Fruit fly (Drosophila melanogaster): Measurements from ENCODE around the gene RpL7-like.
A peak's percentile ranks its signal among the peaks of the same experiment; 100 is the strongest.

RpL7-like gene

DNA sequence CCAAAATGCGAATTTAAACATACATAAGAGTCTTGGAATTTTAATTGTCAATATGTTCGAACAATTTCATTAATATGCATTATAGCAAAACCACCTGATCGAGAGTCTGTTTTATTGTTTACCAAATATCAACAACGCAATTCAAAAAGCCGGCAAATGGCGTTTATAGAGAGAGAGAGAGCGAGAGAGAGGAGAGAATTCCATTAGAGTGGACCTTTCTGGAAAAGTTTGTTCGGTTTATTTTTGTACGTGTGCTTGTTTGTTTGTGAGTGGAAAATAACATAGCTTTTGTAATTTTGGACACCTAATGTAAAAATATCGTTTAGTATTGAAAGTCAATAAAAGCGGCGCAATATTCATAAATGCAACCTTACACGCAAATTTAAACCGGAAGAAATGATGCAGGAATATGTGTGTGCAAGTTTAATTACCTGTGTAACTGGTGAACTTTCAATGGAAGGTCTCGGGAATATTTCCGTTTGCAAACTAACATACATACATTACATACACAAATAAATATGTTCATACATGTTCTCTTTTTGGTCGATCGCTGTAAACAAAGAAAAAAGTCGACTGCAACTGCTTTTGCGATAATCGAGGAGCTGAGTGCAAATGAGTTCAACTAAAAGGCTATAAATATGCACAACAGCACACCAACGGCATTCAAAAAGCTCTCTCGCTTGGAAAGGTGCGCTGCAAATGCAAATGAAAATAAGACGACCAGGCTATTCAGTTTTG lies 11.3 kb upstream of the RpL7-like start, which contains the start of gene CG6785 (continued):
- TF ChIP-seq crp (GFP tag; optimal IDR thresholded peaks at IDR 0.05), result peak in 1 of 2 experiments; percentile 50
- TF ChIP-seq CG12236 (GFP tag; optimal IDR thresholded peaks at IDR 0.05), result peak; percentile 94
- TF ChIP-seq Hr51 (GFP tag; optimal IDR thresholded peaks at IDR 0.05), result peak; percentile 70
- peak; percentile 71 for TF ChIP-seq HLHmδ (GFP tag; optimal IDR thresholded peaks at IDR 0.05)
- peak; percentile 89 for TF ChIP-seq abd-A (tag; optimal IDR thresholded peaks at IDR 0.05)
- peak; percentile 88 for TF ChIP-seq run (tag; optimal IDR thresholded peaks at IDR 0.05)
- TF ChIP-seq repo (GFP tag; optimal IDR thresholded peaks at IDR 0.05), result peak; percentile 81
- TF ChIP-seq CrebB (tag; optimal IDR thresholded peaks at IDR 0.05), result peak; percentile 96
- no peak for TF ChIP-seq CG2199 (GFP tag; IDR thresholded peaks at IDR 0.05)
- TF ChIP-seq exex (tag; optimal IDR thresholded peaks at IDR 0.05), result peak; percentile 70
- peak; percentile 70 for TF ChIP-seq CG10462 (GFP tag; optimal IDR thresholded peaks at IDR 0.05)
- no peak for TF ChIP-seq fru (optimal IDR thresholded peaks at IDR 0.05)
- no peak for TF ChIP-seq crol (GFP tag; IDR thresholded peaks at IDR 0.05)
- peak; percentile 70; the same call in 2 of the 3 replicates for TF ChIP-seq Dbx (GFP tag; IDR thresholded peaks at IDR 0.05)
- TF ChIP-seq CG10959 (GFP tag; IDR thresholded peaks at IDR 0.05), result 0 out of 2 replicates have a peak, but pooled peaks have one; percentile 11
- peak; percentile 76 for TF ChIP-seq CG3281 (GFP tag; optimal IDR thresholded peaks at IDR 0.05)
- peak; percentile 38; the same call in 1 of the 2 replicates for TF ChIP-seq CG32532 (GFP tag; IDR thresholded peaks at IDR 0.05)
- TF ChIP-seq TFAM (GFP tag; optimal IDR thresholded peaks at IDR 0.05), result no peak
- TF ChIP-seq eyg (GFP tag; optimal IDR thresholded peaks at IDR 0.05), result peak; percentile 90
- TF ChIP-seq PHDP (tag; optimal IDR thresholded peaks at IDR 0.05), result peak; percentile 89
- no peak for TF ChIP-seq dimm (GFP tag; IDR thresholded peaks at IDR 0.05)
- TF ChIP-seq CG6254 (GFP tag; optimal IDR thresholded peaks at IDR 0.05), result peak; percentile 82
- TF ChIP-seq CG6791 (GFP tag; IDR thresholded peaks at IDR 0.05; ENCODE audit: partially characterized antibody), result no peak
- TF ChIP-seq CG7357 (GFP tag; IDR thresholded peaks at IDR 0.05), result no peak
- peak; percentile 70 for TF ChIP-seq CG2712 (tag; optimal IDR thresholded peaks at IDR 0.05)
- TF ChIP-seq NFAT (GFP tag; IDR thresholded peaks at IDR 0.05), result peak; percentile 60
- peak; percentile 68 for TF ChIP-seq sima (GFP tag; optimal IDR thresholded peaks at IDR 0.05)
- TF ChIP-seq CG11723 (GFP tag; optimal IDR thresholded peaks at IDR 0.05), result peak; percentile 83
- no peak for TF ChIP-seq usp (GFP tag; optimal IDR thresholded peaks at IDR 0.05)
- no peak for TF ChIP-seq wor (GFP tag; IDR thresholded peaks at IDR 0.05)
- TF ChIP-seq CG13775 (GFP tag; optimal IDR thresholded peaks at IDR 0.05), result peak; percentile 32
- peak; percentile 69 for TF ChIP-seq tx (GFP tag; optimal IDR thresholded peaks at IDR 0.05)
- TF ChIP-seq CG2116 (GFP tag; optimal IDR thresholded peaks at IDR 0.05), result peak; percentile 79
- TF ChIP-seq crc (GFP tag; optimal IDR thresholded peaks at IDR 0.05), result peak; percentile 83
- TF ChIP-seq vfl (GFP tag; optimal IDR thresholded peaks at IDR 0.05), result peak; percentile 31
- peak; percentile 18 for TF ChIP-seq Dp (GFP tag; optimal IDR thresholded peaks at IDR 0.05)
- no peak for TF ChIP-seq Ada2b (GFP tag; IDR thresholded peaks at IDR 0.05)
- no peak for TF ChIP-seq Ssrp (tag; optimal IDR thresholded peaks at IDR 0.05)
- TF ChIP-seq Fer2 (tag; optimal IDR thresholded peaks at IDR 0.05), result peak; percentile 53
- peak; percentile 76 for TF ChIP-seq pho (GFP tag; optimal IDR thresholded peaks at IDR 0.05)
- TF ChIP-seq slbo (GFP tag; IDR thresholded peaks at IDR 0.05), result no peak
- peak; percentile 98 for TF ChIP-seq Asciz (GFP tag; optimal IDR thresholded peaks at IDR 0.05)
- TF ChIP-seq CG5180 (GFP tag; optimal IDR thresholded peaks at IDR 0.05), result peak; percentile 83
- peak; percentile 91 for TF ChIP-seq CG7556 (GFP tag; optimal IDR thresholded peaks at IDR 0.05)
- peak; percentile 54 for TF ChIP-seq CG10321 (GFP tag; IDR thresholded peaks at IDR 0.05)
- peak; percentile 43 for TF ChIP-seq cg (GFP tag; optimal IDR thresholded peaks at IDR 0.05)
- peak; percentile 33 for TF ChIP-seq Sry-δ (GFP tag; optimal IDR thresholded peaks at IDR 0.05)
- peak; percentile 87 for TF ChIP-seq CG13296 (GFP tag; optimal IDR thresholded peaks at IDR 0.05)
- TF ChIP-seq bsh (GFP tag; optimal IDR thresholded peaks at IDR 0.05), result peak; percentile 73 to 89

Data from whole organism, embryonic.